Worm (Caenorhabditis elegans): ENCODE results near the gene magi-1.

The magi-1 gene

ce11 chrIV:11740204-11740603, 25.4 kb downstream of the magi-1 start, which contains the start of gene K01A6.4:
K01A6.4 (minus strand) TSS chrIV:11740304.
- TF ChIP-seq sem-2 (GFP tag; optimal IDR thresholded peaks at IDR 0.05): no peak
- no peak for TF ChIP-seq ceh-43 (GFP tag; optimal IDR thresholded peaks at IDR 0.05)
- TF ChIP-seq ham-2 (GFP tag; optimal IDR thresholded peaks at IDR 0.05): no peak
- no peak for TF ChIP-seq mls-2 (tag; optimal IDR thresholded peaks at IDR 0.05)
- no peak for TF ChIP-seq ceh-83 (GFP tag; optimal IDR thresholded peaks at IDR 0.05)
- TF ChIP-seq lin-32 (GFP tag; optimal IDR thresholded peaks at IDR 0.05): no peak
- no peak for TF ChIP-seq blmp-1 (tag; optimal IDR thresholded peaks at IDR 0.05)
- TF ChIP-seq nhr-76 (tag; optimal IDR thresholded peaks at IDR 0.05): no peak
- TF ChIP-seq unc-39 (tag; optimal IDR thresholded peaks at IDR 0.05): no peak
- no peak for TF ChIP-seq ztf-11 (tag; optimal IDR thresholded peaks at IDR 0.05)
- TF ChIP-seq elt-3 (tag; optimal IDR thresholded peaks at IDR 0.05): no peak

DNA sequence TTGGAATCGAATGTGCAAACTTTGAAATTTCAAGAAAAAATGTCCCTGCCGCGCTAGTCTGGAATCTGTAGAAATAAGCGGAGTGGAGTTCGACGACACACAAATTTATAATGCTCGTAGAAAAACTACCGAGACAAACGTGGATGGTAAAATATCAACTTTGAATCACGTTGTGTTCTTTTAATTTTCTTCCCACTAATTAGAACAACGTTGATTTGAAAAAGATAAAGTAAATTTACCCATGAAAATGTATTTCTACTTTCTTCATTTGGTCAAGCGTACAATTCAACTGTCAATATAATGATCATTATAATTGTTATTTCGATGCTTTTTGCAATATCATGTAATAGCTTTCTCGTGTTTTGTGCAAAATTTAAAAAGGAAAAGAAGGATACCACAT, 27.6 kb downstream of the magi-1 start, which contains the start of gene K01A6.5:
K01A6.5 (plus strand) TSS at position 301 of the 400 bp plus-strand sequence.
- TF ChIP-seq flh-1 (GFP tag; optimal IDR thresholded peaks at IDR 0.05): no peak
- TF ChIP-seq bed-3 (GFP tag; optimal IDR thresholded peaks at IDR 0.05): no peak
- TF ChIP-seq elt-1 (tag; optimal IDR thresholded peaks at IDR 0.05; ENCODE audit: borderline replicate concordance, insufficient read depth): no peak
- no peak for TF ChIP-seq ces-1 (GFP tag; optimal IDR thresholded peaks at IDR 0.05)
- TF ChIP-seq zip-8 (tag; optimal IDR thresholded peaks at IDR 0.05): no peak
- no peak for TF ChIP-seq tbx-8 (GFP tag; optimal IDR thresholded peaks at IDR 0.05)
- no peak for TF ChIP-seq ceh-43 (GFP tag; optimal IDR thresholded peaks at IDR 0.05)
- no peak for TF ChIP-seq nhr-28 (tag; optimal IDR thresholded peaks at IDR 0.05)
- TF ChIP-seq ztf-11 (tag; optimal IDR thresholded peaks at IDR 0.05): no peak
- no peak for TF ChIP-seq snpc-4 (tag; optimal IDR thresholded peaks at IDR 0.05)
- TF ChIP-seq hlh-1 (tag; optimal IDR thresholded peaks at IDR 0.05): no peak
- TF ChIP-seq blmp-1 (tag; optimal IDR thresholded peaks at IDR 0.05): no peak
- no peak for TF ChIP-seq drap-1 (GFP tag; optimal IDR thresholded peaks at IDR 0.05)
- TF ChIP-seq lin-13 (tag; optimal IDR thresholded peaks at IDR 0.05): no peak
- no peak for TF ChIP-seq unc-62 (GFP tag; optimal IDR thresholded peaks at IDR 0.05)
- TF ChIP-seq nhr-12 (tag; optimal IDR thresholded peaks at IDR 0.05): no peak
- no peak for TF ChIP-seq M03D4.4 (tag; optimal IDR thresholded peaks at IDR 0.05)
- TF ChIP-seq lsy-2 (tag; optimal IDR thresholded peaks at IDR 0.05): no peak
- no peak for TF ChIP-seq unc-39 (tag; optimal IDR thresholded peaks at IDR 0.05)
- TF ChIP-seq mep-1 (tag; optimal IDR thresholded peaks at IDR 0.05): no peak

DNA sequence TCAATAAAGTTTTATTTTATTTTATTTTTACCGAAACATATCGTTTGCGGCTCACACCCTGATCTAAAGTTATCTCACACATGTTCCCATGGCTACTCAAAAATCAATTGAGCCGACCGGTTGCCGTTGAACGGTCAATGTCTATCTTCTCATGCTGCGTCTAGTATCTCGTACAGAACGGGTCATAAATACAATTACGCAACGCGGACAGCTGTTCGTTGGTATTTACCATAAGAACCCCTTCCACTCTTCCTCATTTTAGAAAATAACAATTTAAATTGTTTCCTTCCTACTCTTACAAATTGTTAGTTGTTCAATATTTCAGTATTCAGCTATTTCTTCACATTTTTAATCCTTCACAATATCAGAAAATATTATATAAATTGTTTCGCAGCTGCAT, 29.0 kb downstream of the magi-1 start:
- TF ChIP-seq lsy-2 (tag; optimal IDR thresholded peaks at IDR 0.05) (no peak), ces-1 (GFP tag; optimal IDR thresholded peaks at IDR 0.05) (peak; percentile 23), nhr-2 (tag; optimal IDR thresholded peaks at IDR 0.05) (peak; percentile 96), zip-8 (tag; optimal IDR thresholded peaks at IDR 0.05) (peak; percentile 50), unc-39 (tag; optimal IDR thresholded peaks at IDR 0.05) (no peak), ceh-39 (tag; optimal IDR thresholded peaks at IDR 0.05) (no peak), sptf-1 (tag; optimal IDR thresholded peaks at IDR 0.05) (no peak), pha-4 (tag; optimal IDR thresholded peaks at IDR 0.05) (no peak), unc-120 (tag; optimal IDR thresholded peaks at IDR 0.05; ENCODE audit: poor library complexity, severe bottlenecking) (no peak), mls-2 (tag; optimal IDR thresholded peaks at IDR 0.05) (no peak), lin-13 (tag; optimal IDR thresholded peaks at IDR 0.05) (no peak), hlh-1 (tag; optimal IDR thresholded peaks at IDR 0.05) (peak; percentile 16), nhr-237 (tag; optimal IDR thresholded peaks at IDR 0.05) (no peak), flh-1 (GFP tag; optimal IDR thresholded peaks at IDR 0.05) (no peak), ceh-43 (GFP tag; optimal IDR thresholded peaks at IDR 0.05) (no peak), cnd-1 (tag; optimal IDR thresholded peaks at IDR 0.05) (peak; percentile 88)

DNA sequence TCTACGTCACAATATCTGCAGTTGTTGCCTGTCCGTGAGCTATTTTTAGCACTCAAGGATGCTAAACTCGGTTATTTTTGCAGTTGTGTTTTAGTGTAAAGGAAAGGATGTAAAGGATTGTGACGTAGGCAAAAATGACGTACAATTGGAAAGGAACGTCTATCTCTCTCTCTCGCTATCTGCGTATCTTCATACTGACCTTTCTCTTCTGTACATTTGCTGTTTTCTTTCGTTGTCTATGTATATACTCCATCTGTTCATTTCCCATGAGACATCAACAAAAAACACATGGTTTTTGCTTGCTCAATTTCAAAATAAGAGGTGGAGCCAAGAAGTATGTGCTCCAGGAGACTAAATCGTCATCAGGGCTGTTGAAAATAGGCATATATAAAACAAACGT, 29.4 kb downstream of the magi-1 start:
- TF ChIP-seq ceh-43 (GFP tag; optimal IDR thresholded peaks at IDR 0.05) (no peak), zip-8 (tag; optimal IDR thresholded peaks at IDR 0.05) (peak; percentile 4), unc-62 (GFP tag; optimal IDR thresholded peaks at IDR 0.05) (no peak), lin-32 (GFP tag; optimal IDR thresholded peaks at IDR 0.05) (no peak)

Data from whole organism, mixed stage, embryonic.